Worm (Caenorhabditis elegans) whole organism, dauer: Measurements from ENCODE around the gene blos-2.
"Not testable (repeated sequence)": the region's sequence is repeated elsewhere in the genome, so short reads cannot be mapped to it uniquely, and the experiment has no call there.

ENCODE experiments used
- unc-62 ChIP-seq: sonication (generic microtip); optimal IDR thresholded peaks from 2 replicates; lab custom pipeline; 2017; ENCODE audit warnings: missing biosample characterization, missing genetic modification reagents, missing genetic modification characterization

The blos-2 gene

DNA sequence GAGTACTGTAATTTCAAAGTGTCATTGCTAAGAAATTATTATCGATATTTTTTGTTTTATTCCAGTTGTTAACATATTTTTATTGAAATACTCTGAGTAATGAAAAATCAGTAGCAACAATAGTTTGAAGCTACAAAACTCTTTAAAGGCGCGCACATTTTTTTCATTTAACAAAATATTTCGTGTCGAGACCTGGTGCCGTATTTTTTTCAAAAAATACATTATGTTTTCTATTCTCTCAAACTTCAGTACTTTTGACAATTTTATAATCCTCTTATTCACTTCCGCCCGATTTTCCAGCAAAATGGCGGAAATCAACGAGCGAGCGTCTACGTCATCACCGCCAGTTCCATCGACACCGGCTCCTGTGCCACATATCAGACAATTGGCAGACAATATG is at the start of gene blos-2:
blos-2 (plus strand) TSS at position 301 of the 400 bp plus-strand sequence.
- TF ChIP-seq unc-62, result no peak

DNA sequence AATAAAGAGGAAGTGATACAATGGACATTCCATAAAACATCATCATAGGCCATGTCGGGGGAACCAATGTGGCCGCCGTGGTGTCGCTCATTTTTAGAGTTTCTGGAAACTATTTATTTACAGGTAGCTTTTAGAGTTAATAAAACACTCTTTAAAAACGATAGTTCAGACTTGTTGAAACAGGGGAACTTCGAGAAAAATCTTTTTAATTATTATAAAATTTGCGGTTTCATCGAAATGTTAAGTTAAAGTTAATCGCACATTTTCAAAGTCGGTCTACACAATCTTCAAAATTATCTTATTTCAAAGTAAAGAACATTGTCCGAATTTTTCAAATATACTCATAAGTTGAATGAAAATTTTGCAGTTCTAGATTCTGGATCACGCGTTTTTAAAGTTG is 49.7 kb upstream of the blos-2 start, which contains the start of gene ops-1:
ops-1 (minus strand) TSS at position 101 of the 400 bp plus-strand sequence.
- no peak for TF ChIP-seq unc-62

DNA sequence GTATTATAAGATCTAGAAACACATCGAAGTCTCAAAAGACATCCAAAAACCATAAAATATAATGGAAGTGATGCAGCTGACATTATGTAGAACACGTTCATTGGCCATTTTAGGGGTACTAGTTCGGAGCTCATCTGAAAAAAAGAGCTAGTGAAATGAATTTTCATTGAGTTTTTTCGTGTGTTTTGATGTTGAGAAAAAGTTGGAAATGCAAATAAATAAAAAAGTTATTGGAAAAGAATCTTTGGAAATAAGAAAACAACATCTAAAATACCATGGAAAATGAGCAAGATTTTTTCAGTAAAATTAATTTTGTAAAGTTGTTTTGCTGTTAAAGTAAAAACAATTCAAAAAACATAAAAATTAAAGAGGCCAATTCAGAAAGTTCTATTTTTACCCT is 43.3 kb upstream of the blos-2 start, which contains the start of gene srv-24:
srv-24 (minus strand) TSS at position 101 of the 400 bp plus-strand sequence.
- no peak for TF ChIP-seq unc-62

DNA sequence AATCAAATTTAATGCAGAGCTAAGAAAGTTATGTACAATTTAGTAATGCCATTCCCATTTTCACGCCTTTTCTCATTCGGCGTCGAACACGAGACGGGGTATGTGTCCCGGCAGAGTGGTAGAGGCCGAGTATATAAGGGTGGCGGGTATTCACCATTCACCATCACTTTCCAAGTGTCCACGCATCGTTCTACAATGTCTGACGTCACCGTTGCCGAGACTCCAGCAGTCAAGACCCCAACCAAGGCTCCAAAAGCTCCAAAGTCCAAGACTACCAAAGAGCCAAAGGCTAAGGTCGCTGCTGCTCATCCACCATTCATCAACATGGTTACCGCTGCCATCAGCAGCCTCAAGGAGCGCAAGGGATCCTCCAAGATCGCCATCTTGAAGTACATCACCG is 39.9 kb upstream of the blos-2 start, which contains the start of gene hil-2:
hil-2 (plus strand) TSS at position 160 of the 400 bp plus-strand sequence.
- TF ChIP-seq unc-62, result no peak

DNA sequence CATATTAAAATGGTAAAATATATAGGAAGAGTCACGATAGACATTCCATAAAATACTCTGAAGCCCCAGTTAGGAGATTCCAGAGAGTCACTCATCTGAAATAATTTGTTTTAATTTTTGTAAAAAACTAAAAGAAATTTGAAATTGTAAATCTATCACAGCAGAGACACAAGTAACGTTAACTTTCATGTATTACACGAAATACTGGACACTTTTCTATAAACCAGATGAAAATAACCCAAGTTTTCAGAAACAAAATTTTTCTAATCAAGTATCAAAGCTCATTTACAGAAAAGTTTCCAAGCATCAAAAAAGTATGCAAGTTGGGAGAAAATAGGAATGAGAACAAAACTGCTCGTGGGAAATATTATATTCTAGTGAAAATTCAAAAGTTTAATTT is 35.8 kb upstream of the blos-2 start, which contains the start of gene srv-27:
srv-27 (minus strand) TSS at position 101 of the 400 bp plus-strand sequence.
- TF ChIP-seq unc-62, result no peak

DNA sequence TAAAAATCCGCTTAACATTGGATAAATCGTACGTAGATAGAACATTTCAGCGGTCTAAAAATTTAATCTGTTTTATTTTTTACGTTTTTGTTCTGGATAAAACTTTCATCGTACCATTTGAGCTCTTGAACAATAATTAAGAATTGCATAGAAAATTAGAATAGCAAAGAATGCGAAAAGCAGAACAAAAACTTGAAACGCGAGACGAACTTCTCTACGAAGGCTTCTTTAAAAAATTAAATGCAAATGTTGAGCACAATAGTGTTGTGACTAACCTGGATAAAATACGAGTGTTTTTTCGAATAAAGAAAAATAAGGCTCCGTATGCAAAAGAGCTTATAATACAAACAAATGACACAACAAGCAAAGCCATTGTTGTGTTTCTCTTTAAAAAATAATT is 34.5 kb upstream of the blos-2 start:
- no peak for TF ChIP-seq unc-62

DNA sequence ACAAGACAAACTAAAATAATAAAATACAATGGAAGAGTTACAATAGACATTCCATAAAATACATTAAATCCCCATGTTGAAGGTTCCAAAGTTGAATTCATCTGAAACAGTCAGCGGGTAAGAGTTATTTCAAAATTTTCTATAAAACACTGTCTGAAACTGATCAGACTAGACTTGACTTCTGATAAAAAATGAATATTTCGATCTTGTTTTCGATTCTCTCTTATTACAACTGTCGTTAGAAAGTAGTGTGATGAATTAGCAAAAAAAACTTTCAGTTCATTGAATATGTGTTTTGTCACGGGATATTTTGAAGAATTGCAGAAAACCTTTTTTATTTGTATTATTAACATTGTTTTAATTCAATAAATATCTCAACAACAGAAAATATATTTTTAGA is 32.3 kb upstream of the blos-2 start, which contains the start of gene srv-26:
srv-26 (minus strand) TSS at position 101 of the 400 bp plus-strand sequence.
- no peak for TF ChIP-seq unc-62

DNA sequence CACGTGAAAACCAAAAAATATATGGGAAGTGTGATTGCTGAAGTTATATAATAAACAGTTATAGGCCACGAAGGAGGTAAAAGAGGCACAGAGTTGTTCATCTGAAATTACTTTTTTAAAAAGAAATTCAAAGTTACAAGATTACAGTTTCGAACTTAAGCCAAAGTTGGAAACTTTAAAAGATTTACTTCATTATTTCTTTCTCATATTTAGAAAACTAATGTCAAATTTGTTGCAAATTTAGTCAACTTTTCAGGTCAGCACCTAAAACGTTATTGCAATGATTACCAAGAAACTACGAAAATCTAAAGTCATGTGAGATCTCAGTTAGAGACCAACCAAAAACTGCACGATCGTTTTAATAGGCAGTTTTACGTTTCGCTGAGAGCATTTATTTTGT is 30.4 kb upstream of the blos-2 start, which contains the start of gene srv-25:
srv-25 (minus strand) TSS at position 101 of the 400 bp plus-strand sequence.
- no peak for TF ChIP-seq unc-62

DNA sequence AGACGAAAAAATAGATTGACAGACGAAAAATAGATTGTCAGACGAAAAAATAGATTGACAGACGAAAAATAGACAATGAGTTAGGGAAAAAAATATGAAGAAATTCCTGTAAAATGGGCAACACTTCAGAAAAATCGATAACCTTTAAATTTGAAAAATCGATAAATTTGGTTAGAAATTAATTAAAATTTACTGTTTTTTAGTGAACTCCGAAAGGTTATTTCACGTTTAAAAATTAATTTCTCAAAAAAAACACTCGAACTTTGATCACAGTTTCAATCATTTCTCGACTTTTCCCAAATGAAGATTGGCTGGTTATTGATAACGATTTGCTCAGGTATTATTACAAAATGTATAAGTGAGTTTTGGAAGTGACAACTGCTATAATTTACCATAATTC is 26.6 kb upstream of the blos-2 start, which contains the start of gene csp-2:
csp-2 (plus strand) TSS at position 301 of the 400 bp plus-strand sequence.
- no peak for TF ChIP-seq unc-62

DNA sequence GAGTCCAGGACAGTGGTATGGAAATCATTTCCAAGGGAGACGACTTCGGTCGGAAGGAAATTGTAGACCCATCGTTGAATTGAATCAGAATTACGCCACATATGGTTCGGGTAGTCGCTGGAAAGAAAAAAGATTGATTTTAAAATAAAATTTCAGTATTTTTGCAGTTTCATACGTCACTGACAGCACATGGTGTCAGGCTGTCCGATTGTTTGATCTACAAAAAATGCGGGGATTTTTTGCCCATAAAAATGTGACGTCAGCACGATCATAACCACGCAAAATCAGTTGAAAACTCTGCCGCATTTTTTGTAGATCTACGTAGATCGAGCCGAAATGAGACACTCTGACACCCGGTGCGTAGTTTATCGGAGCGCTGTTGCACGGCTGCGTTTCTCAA is 16.7 kb upstream of the blos-2 start, which contains the start of gene Y73B6BL.12:
Y73B6BL.12 (minus strand) TSS at position 101 of the 400 bp plus-strand sequence.
- not testable (repeated sequence) for TF ChIP-seq unc-62

DNA sequence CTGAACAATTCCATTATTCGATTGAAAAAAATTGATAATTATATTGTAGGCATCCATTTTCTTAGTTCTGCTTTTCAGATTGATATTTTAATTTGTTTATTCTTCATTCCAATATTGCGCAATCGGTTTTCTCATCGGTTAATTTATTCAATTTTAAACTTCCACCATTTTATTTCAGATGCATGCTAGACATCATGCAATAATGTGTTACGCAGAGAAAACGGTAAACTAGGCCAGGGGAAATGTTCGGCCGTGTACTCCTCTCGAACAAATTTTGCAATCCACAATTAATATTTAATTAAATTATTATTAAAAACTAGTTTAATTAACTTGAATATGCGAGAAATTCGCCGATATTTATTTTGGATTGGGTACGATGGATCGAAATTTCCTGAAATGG is 12.3 kb upstream of the blos-2 start, which contains the start of gene Y73B6BL.29:
Y73B6BL.29 (plus strand) TSS at position 263 of the 400 bp plus-strand sequence.
- no peak for TF ChIP-seq unc-62

DNA sequence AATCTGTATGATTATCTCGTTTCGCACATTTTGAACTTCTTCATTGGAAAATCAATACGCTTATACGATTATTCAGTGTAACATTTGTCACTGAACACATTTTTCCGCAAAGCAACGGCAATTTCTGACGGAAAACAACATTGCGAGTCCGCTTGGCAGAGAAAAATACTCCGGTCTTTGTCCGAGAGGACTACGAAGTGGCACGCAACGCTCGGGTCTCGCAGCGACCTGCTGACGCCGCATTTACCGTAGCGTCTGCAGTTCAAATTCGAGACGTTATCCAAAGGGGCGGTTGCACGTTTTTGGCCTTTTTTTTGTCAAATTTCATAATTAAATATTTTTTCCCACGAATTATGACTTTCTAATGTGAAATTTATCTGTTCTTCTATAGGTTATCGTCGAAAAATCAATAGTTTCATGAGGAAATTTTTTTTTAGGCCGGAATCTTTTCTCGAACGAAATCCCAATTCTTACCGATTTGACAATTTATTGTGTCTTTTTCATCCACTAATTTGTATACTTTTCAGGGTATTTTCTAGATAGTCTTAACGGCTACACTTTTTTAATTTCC is 10.3 kb upstream of the blos-2 start, which contains the start of gene sqd-1:
sqd-1 (plus strand) TSS at position 521 of the 571 bp plus-strand sequence.
- TF ChIP-seq unc-62, result no peak

DNA sequence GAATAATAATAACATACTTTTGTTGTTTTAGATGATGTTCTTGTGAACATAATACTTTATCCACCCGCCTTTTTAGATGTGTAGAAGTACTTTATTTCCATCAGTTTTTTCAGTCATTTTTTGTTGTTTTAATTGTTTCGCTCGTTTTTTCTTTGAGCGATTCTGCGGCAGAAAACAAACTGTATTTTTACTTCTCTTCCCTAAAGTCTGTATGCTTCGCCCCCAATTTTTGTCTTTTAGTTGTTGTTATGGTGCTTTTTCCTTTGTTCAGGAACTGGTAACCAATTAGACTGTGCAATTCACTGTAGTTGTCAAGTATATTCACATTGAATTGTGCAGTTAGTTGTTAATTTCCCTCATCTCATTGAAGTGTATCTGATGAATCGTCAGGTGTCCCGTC is 8.2 kb upstream of the blos-2 start:
- TF ChIP-seq unc-62, result no peak

DNA sequence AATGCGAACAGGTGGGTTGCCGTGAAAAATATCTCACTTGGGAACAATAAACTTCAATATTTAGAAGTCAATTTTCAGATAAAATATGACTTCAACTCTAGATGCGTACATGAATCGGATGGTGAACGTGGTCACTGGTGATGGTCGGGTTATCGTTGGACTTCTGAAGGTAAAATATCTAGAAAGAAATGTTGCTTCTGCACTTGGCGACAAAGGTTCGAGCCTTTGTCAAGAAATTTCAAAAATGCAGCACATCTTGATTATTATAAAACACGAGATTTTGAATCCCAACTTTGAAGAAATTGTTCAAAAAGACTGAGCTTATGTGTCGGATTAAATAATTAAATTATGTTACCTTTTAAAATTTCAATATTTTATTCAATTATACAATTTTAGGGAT is 7.6 kb upstream of the blos-2 start, which contains the start of gene lsm-8:
lsm-8 (plus strand) TSS at position 79 of the 400 bp plus-strand sequence.
- no peak for TF ChIP-seq unc-62

DNA sequence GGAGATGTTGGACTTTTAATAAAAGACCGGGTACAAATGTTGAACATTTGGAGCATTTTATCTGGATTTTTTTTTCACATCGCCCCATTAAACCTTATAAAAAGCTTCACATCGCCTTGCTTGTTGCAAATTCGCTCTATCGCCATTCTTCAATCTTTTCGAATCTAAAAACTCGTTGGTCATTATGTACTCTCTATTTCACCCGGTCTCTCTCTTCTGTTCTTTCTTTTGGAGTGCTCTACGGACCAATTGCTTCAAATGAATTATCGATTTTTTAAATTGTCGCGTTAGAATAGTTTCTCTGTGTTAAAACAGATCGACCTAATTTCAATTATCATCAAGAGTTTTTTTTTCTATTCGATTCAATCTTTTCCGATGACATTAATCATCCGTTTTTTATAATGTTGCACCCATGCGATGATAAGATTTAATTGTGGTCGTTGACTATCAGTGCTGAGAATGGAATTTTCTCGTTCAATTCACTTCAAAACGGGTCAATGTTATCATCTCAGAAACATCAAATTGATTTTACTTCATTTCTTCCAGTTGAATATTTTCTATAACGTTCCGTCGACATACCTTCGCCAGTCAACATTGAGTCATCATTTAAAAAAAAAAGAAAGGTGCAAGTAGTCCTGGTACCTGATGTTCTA is 6.5 kb upstream of the blos-2 start:
- TF ChIP-seq unc-62, result no peak

DNA sequence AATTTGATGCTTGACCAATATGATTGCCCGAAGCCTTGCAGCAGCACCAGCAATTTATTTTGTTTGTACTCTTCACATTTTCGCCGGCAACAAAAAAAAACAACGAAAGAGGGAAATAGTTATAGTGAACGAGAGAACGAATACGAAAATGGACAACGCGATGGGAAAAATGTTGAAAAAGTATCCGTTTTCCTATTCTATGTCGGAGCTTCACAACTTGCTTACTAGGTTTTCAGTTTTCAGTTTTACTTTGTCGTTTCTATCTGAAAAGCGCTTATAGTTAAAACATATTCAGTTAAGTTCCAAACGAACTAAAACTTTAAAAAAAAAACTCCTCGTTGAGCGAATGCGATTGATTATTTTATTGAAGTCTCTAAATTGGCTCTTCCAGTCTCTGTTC is 5.8 kb upstream of the blos-2 start:
- no peak for TF ChIP-seq unc-62

DNA sequence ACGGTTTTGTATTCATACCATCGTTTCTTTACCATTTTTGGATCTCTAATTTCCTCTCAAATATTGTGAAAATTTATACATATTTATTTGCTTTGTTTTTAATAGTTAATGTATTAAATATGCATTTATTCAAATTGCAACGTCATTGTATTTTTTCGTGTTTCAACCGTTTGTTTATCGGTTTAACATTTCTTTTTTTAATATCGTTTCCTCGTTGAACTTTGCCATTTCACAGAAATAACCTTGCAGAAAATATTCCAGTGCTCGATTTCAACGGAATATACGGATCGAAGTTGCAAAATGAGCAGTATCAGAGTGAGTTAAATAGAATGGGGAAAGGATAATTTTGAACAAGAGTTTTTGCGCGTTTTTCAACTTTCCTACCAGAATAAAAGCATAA is 4.7 kb upstream of the blos-2 start, which contains the start of gene seu-1:
seu-1 (plus strand) TSS at position 301 of the 400 bp plus-strand sequence.
- TF ChIP-seq unc-62, result no peak
